Fruit fly (Drosophila melanogaster) whole organism, prepupa: ENCODE data around the gene CARPB.

ENCODE experiments used
- Blimp-1 ChIP-seq: fragments of 200-800 bp; sonication (Bioruptor generic); optimal IDR thresholded peaks from 3 replicates; lab custom pipeline; 2017; ENCODE audit warnings: missing biosample characterization, missing genetic modification characterization, mild to moderate bottlenecking, moderate library complexity, missing genetic modification reagents
- CG11902 ChIP-seq: fragments of 200-800 bp; sonication (Bioruptor generic); optimal IDR thresholded peaks from 3 replicates; lab custom pipeline; 2016; ENCODE audit warnings: missing biosample characterization, missing genetic modification characterization
- CG16779 ChIP-seq: fragments of 200-800 bp; sonication (Bioruptor generic); optimal IDR thresholded peaks from 3 replicates; lab custom pipeline; 2017; ENCODE audit warnings: missing biosample characterization, mild to moderate bottlenecking, missing genetic modification characterization
- CG31627 ChIP-seq: fragments of 200-800 bp; sonication (Bioruptor generic); optimal IDR thresholded peaks from 3 replicates; lab custom pipeline; 2016; ENCODE audit warnings: missing biosample characterization, missing genetic modification characterization
- CG32006 ChIP-seq: fragments of 200-800 bp; sonication (Bioruptor generic); optimal IDR thresholded peaks from 3 replicates; lab custom pipeline; 2017; ENCODE audit warnings: missing biosample characterization, mild to moderate bottlenecking, missing genetic modification characterization
- CG6792 ChIP-seq: fragments of 200-800 bp; sonication (Bioruptor generic); optimal IDR thresholded peaks from 3 replicates; lab custom pipeline; 2016; ENCODE audit warnings: missing biosample characterization, missing genetic modification characterization
- CG8632 ChIP-seq: fragments of 200-800 bp; sonication (Bioruptor generic); optimal IDR thresholded peaks from 3 replicates; lab custom pipeline; 2016; ENCODE audit warnings: missing biosample characterization, missing genetic modification characterization
- Eip78C ChIP-seq: fragments of 200-800 bp; sonication (Bioruptor generic); peaks from one replicate; lab custom pipeline; 2016; ENCODE audit warnings: missing biosample characterization, missing genetic modification characterization
- Ets96B ChIP-seq: fragments of 200-800 bp; optimal IDR thresholded peaks from 2 replicates; lab custom pipeline; 2019; ENCODE audit warnings: missing biosample characterization, mild to moderate bottlenecking, missing genetic modification characterization, moderate library complexity
- dac ChIP-seq: fragments of 200-800 bp; sonication (Bioruptor generic); optimal IDR thresholded peaks from 2 replicates; lab custom pipeline; 2017; ENCODE audit warnings: missing biosample characterization, mild to moderate bottlenecking, missing genetic modification characterization
- esn ChIP-seq: fragments of 200-800 bp; sonication (Bioruptor generic); optimal IDR thresholded peaks from 2 replicates; lab custom pipeline; 2016; ENCODE audit warnings: missing biosample characterization, mild to moderate bottlenecking, missing genetic modification characterization, moderate library complexity
- spab ChIP-seq: fragments of 200-800 bp; sonication (Bioruptor generic); optimal IDR thresholded peaks from 2 replicates; lab custom pipeline; 2017; ENCODE audit warnings: missing biosample characterization, mild to moderate bottlenecking, missing genetic modification characterization, missing genetic modification reagents
- ss ChIP-seq, 2 experiments: fragments of 200-800 bp; sonication (Bioruptor generic); optimal IDR thresholded peaks; 2 replicates in 1 of 2; 3 replicates in 1 of 2; lab custom pipeline; 2017 to 2018; ENCODE audit warnings: mild to moderate bottlenecking in 2 of 2, missing biosample characterization in 2 of 2, missing genetic modification characterization in 2 of 2, moderate library complexity in 1 of 2

dm6 chrX:9879570-9879969 lies 96.5 kb downstream of the CARPB start, which contains the start of gene CG9686:
- TF ChIP-seq ss (GFP tag; optimal IDR thresholded peaks at IDR 0.05; lab: Kevin White, UChicago) = no peak
- no peak for TF ChIP-seq Blimp-1 (GFP tag; lab: Kevin White, UChicago)
- no peak for TF ChIP-seq CG31627 (GFP tag; lab: Kevin White, UChicago)
- TF ChIP-seq CG6792 = no peak
- TF ChIP-seq CG8632 = no peak
- TF ChIP-seq dac (GFP tag; lab: Kevin White, UChicago) = no peak
- TF ChIP-seq CG32006 = no peak
- TF ChIP-seq spab (GFP tag; lab: Kevin White, UChicago) = no peak
- no peak for TF ChIP-seq Ets96B
- no peak for TF ChIP-seq CG16779 (tag; lab: Kevin White, UChicago)
- no peak for TF ChIP-seq esn
- TF ChIP-seq Eip78C (GFP tag; lab: Kevin White, UChicago) = peak; percentile 5
- no peak for TF ChIP-seq CG11902
